Fruit fly (Drosophila melanogaster): ENCODE measurements around the gene PCNA2.

PCNA2 gene

dm6 chr2L:19576299-19576971 is 7.4 kb downstream of the PCNA2 start:
- TF ChIP-seq Abd-B (GFP tag; optimal IDR thresholded peaks at IDR 0.05): peak; percentile 28
- TF ChIP-seq h (GFP tag; optimal IDR thresholded peaks at IDR 0.05): peak; percentile 5
- peak; percentile 85 for TF ChIP-seq N (GFP tag; optimal IDR thresholded peaks at IDR 0.05)
- peak; percentile 15 for TF ChIP-seq br (GFP tag; optimal IDR thresholded peaks at IDR 0.05)
- TF ChIP-seq Hr78 (GFP tag; optimal IDR thresholded peaks at IDR 0.05): peak; percentile 71
- TF ChIP-seq Hr83 (GFP tag; optimal IDR thresholded peaks at IDR 0.05; ENCODE audit: poor library complexity, severe bottlenecking): no peak

dm6 chr2L:19575626-19576298 is 8.0 kb downstream of the PCNA2 start:
- TF ChIP-seq CrebA (GFP tag; optimal IDR thresholded peaks at IDR 0.05; ENCODE audit: borderline replicate concordance): no peak
- peak; percentile 61 for TF ChIP-seq N (GFP tag; optimal IDR thresholded peaks at IDR 0.05)
- TF ChIP-seq CG32264 (GFP tag; optimal IDR thresholded peaks at IDR 0.05): peak; percentile 78
- TF ChIP-seq fru (GFP tag; optimal IDR thresholded peaks at IDR 0.05): peak; percentile 95
- peak; percentile 67 for TF ChIP-seq Jra (GFP tag; optimal IDR thresholded peaks at IDR 0.05)
- TF ChIP-seq br (GFP tag; optimal IDR thresholded peaks at IDR 0.05): peak; percentile 92
- peak; percentile 88 for TF ChIP-seq Hnf4 (GFP tag; optimal IDR thresholded peaks at IDR 0.05)
- TF ChIP-seq Abd-B (GFP tag; optimal IDR thresholded peaks at IDR 0.05): no peak
- TF ChIP-seq Dif (GFP tag; optimal IDR thresholded peaks at IDR 0.05; ENCODE audit: partially characterized antibody): peak; percentile 90
- peak; percentile 87 for TF ChIP-seq psq (GFP tag; optimal IDR thresholded peaks at IDR 0.05)
- peak; percentile 96 for TF ChIP-seq sv (GFP tag; optimal IDR thresholded peaks at IDR 0.05)
- peak; percentile 72 for TF ChIP-seq dsf (GFP tag; optimal IDR thresholded peaks at IDR 0.05; ENCODE audit: borderline replicate concordance)
- TF ChIP-seq OdsH (GFP tag; optimal IDR thresholded peaks at IDR 0.05): peak; percentile 92
- peak; percentile 73 for TF ChIP-seq sage (GFP tag; optimal IDR thresholded peaks at IDR 0.05)
- peak; percentile 86 for TF ChIP-seq CG9705 (GFP tag; optimal IDR thresholded peaks at IDR 0.05)
- TF ChIP-seq Hr78 (GFP tag; optimal IDR thresholded peaks at IDR 0.05): no peak
- TF ChIP-seq jim (GFP tag; optimal IDR thresholded peaks at IDR 0.05): no peak
- no peak for TF ChIP-seq Rel (GFP tag; optimal IDR thresholded peaks at IDR 0.05)
- peak; percentile 37 for TF ChIP-seq Rel (tag; optimal IDR thresholded peaks at IDR 0.05)
- no peak for TF ChIP-seq tai (GFP tag; optimal IDR thresholded peaks at IDR 0.05)
- peak; percentile 92 for TF ChIP-seq rgr (GFP tag; optimal IDR thresholded peaks at IDR 0.05)
- TF ChIP-seq Mio (GFP tag; optimal IDR thresholded peaks at IDR 0.05): peak; percentile 26
- TF ChIP-seq usp (GFP tag; optimal IDR thresholded peaks at IDR 0.05): no peak
- peak; percentile 95 for TF ChIP-seq HLH106 (tag; optimal IDR thresholded peaks at IDR 0.05)
- TF ChIP-seq foxo (GFP tag; optimal IDR thresholded peaks at IDR 0.05): peak; percentile 23 to 95
- TF ChIP-seq lola (GFP tag; optimal IDR thresholded peaks at IDR 0.05): no peak
- no peak for TF ChIP-seq brk (GFP tag; optimal IDR thresholded peaks at IDR 0.05)
- TF ChIP-seq dl (GFP tag; optimal IDR thresholded peaks at IDR 0.05; ENCODE audit: insufficient read depth in 1 of 2, partially characterized antibody in 2 of 2): peak; percentile 68 to 95
- peak; percentile 94 for TF ChIP-seq ey (GFP tag; optimal IDR thresholded peaks at IDR 0.05)
- peak; percentile 94 for TF ChIP-seq woc (GFP tag; optimal IDR thresholded peaks at IDR 0.05)
- no peak for TF ChIP-seq Myc (optimal IDR thresholded peaks at IDR 0.05)
- peak; percentile 95 for TF ChIP-seq Sp1 (GFP tag; optimal IDR thresholded peaks at IDR 0.05)
- TF ChIP-seq GATAd (GFP tag; optimal IDR thresholded peaks at IDR 0.05): no peak
- TF ChIP-seq Dfd (GFP tag; optimal IDR thresholded peaks at IDR 0.05): no peak
- peak; percentile 93 for TF ChIP-seq h (GFP tag; optimal IDR thresholded peaks at IDR 0.05)
- no peak for TF ChIP-seq Vsx2 (GFP tag; optimal IDR thresholded peaks at IDR 0.05; ENCODE audit: partially characterized antibody)
- peak; percentile 88 for TF ChIP-seq dmrt93B (GFP tag; optimal IDR thresholded peaks at IDR 0.05)
- TF ChIP-seq Hr83 (GFP tag; optimal IDR thresholded peaks at IDR 0.05; ENCODE audit: poor library complexity, severe bottlenecking): peak; percentile 24
- no peak for TF ChIP-seq pan (optimal IDR thresholded peaks at IDR 0.05)

Measured in whole organism, wandering third instar larva.